Fruit fly (Drosophila melanogaster) whole organism: ENCODE measurements around the gene CG14710.

ENCODE experiments used
- CG8478 ChIP-seq: fragments of >200 bp; optimal IDR thresholded peaks from 2 replicates; lab custom pipeline; 2018; ENCODE audit warnings: inconsistent platforms
- psq ChIP-seq: fragments of >200 bp; optimal IDR thresholded peaks from 2 replicates; lab custom pipeline; 2017

dm6 chr3R:11648356-11649355 lies 28.8 kb downstream of the CG14710 start:
- TF ChIP-seq CG8478 (lab: Kevin White, UChicago) (no peak), psq (lab: Kevin White, UChicago) (no peak)
